Fruit fly (Drosophila melanogaster): ENCODE data around the gene eIF3e.

Gene eIF3e

DNA sequence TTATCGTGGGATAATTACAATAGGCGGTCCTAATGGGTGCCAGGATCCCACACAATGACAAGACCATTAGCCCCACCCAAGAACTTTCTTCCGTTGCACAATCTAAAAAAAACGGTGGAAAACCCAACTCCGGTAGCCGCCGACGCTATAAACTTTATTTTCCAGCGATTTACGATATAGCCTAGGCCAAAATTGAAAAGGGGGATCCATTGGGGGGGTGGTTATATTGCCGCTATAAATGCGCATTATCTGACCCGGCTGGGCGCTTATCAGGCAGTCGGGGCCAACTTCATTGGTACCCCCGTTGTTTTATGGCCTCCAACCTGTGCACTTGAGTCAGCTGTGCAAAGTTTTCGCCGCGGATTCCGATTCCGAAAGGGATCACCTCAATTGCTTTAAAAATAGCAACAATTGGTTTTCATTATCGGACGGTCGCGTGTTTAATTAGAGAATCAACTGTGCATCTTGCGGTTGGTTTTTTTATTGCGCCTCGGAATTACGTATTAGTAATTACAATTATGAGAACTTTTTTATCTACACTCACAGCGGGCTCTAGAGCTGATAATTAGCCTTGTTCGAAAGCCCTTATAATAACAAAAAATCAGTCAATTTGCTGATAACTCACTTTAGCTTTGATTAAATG is 17.1 kb upstream of the eIF3e start (continued):
- TF ChIP-seq CG11456 (GFP tag; IDR thresholded peaks at IDR 0.05), result 0 out of 3 replicates have a peak, but pooled peaks have one; percentile 46
- no peak for TF ChIP-seq CG17912 (GFP tag; optimal IDR thresholded peaks at IDR 0.05)
- TF ChIP-seq emc (GFP tag; optimal IDR thresholded peaks at IDR 0.05), result no peak
- TF ChIP-seq CG6791 (GFP tag; IDR thresholded peaks at IDR 0.05; ENCODE audit: partially characterized antibody), result no peak
- TF ChIP-seq CG13287 (GFP tag; IDR thresholded peaks at IDR 0.05; ENCODE audit: partially characterized antibody), result no peak
- peak; percentile 18 for TF ChIP-seq CG2875 (GFP tag; optimal IDR thresholded peaks at IDR 0.05)
- TF ChIP-seq CG12236 (GFP tag; optimal IDR thresholded peaks at IDR 0.05), result no peak
- peak; percentile 33 for TF ChIP-seq ems (GFP tag; optimal IDR thresholded peaks at IDR 0.05)
- no peak for TF ChIP-seq Hr3 (GFP tag; optimal IDR thresholded peaks at IDR 0.05)
- TF ChIP-seq CG12391 (tag; optimal IDR thresholded peaks at IDR 0.05), result no peak
- peak; percentile 59 for TF ChIP-seq HHEX (GFP tag; optimal IDR thresholded peaks at IDR 0.05)
- no peak for TF ChIP-seq usp (GFP tag; optimal IDR thresholded peaks at IDR 0.05)
- TF ChIP-seq CG7928 (GFP tag; optimal IDR thresholded peaks at IDR 0.05), result no peak
- no peak for TF ChIP-seq Aef1 (GFP tag; IDR thresholded peaks at IDR 0.05)
- TF ChIP-seq Hmr (GFP tag; optimal IDR thresholded peaks at IDR 0.05), result peak; percentile 61
- TF ChIP-seq yki (optimal IDR thresholded peaks at IDR 0.05), result no peak
- TF ChIP-seq Hr78 (GFP tag; optimal IDR thresholded peaks at IDR 0.05), result peak in 1 of 2 experiments; percentile 87
- TF ChIP-seq hkb (optimal IDR thresholded peaks at IDR 0.05), result no peak
- 0 out of 2 replicates have a peak, but pooled peaks have one; percentile 14 for TF ChIP-seq hkb (GFP tag; IDR thresholded peaks at IDR 0.05)
- peak; percentile 31; the same call in 1 of the 2 replicates for TF ChIP-seq stc (GFP tag; IDR thresholded peaks at IDR 0.05)
- peak; percentile 2 for TF ChIP-seq Meics (GFP tag; optimal IDR thresholded peaks at IDR 0.05)
- TF ChIP-seq HmgD (GFP tag; optimal IDR thresholded peaks at IDR 0.05), result no peak
- no peak for TF ChIP-seq ato (GFP tag; IDR thresholded peaks at IDR 0.05; ENCODE audit: partially characterized antibody)
- no peak for TF ChIP-seq Camta (GFP tag; optimal IDR thresholded peaks at IDR 0.05)
- no peak for TF ChIP-seq Bdp1 (GFP tag; optimal IDR thresholded peaks at IDR 0.05)
- TF ChIP-seq ab (GFP tag; optimal IDR thresholded peaks at IDR 0.05), result no peak
- TF ChIP-seq Drgx (GFP tag; IDR thresholded peaks at IDR 0.05), result no peak
- peak; percentile 28 for TF ChIP-seq CG31365 (tag; optimal IDR thresholded peaks at IDR 0.05)
- no peak for TF ChIP-seq crc (GFP tag; optimal IDR thresholded peaks at IDR 0.05)
- no peak for TF ChIP-seq chn (GFP tag; optimal IDR thresholded peaks at IDR 0.05)
- TF ChIP-seq Dref (GFP tag; IDR thresholded peaks at IDR 0.05), result no peak
- TF ChIP-seq Med (GFP tag), result peak; percentile 93
- no peak for TF ChIP-seq CG12155 (GFP tag; optimal IDR thresholded peaks at IDR 0.05)
- no peak for TF ChIP-seq CG4404 (GFP tag; IDR thresholded peaks at IDR 0.05)
- no peak for TF ChIP-seq CG4707 (GFP tag; optimal IDR thresholded peaks at IDR 0.05)
- TF ChIP-seq Nf-YC (tag; optimal IDR thresholded peaks at IDR 0.05), result no peak
- no peak for TF ChIP-seq Dip2 (GFP tag; IDR thresholded peaks at IDR 0.05)
- TF ChIP-seq wor (GFP tag; IDR thresholded peaks at IDR 0.05), result no peak
- TF ChIP-seq NFAT (GFP tag; IDR thresholded peaks at IDR 0.05), result no peak
- TF ChIP-seq Atf6 (GFP tag; IDR thresholded peaks at IDR 0.05), result no peak
- TF ChIP-seq CG33213 (GFP tag; optimal IDR thresholded peaks at IDR 0.05), result no peak
- TF ChIP-seq Lim3 (GFP tag; IDR thresholded peaks at IDR 0.05), result no peak
- no peak for TF ChIP-seq hbn (GFP tag; IDR thresholded peaks at IDR 0.05; ENCODE audit: partially characterized antibody)
- peak; percentile 55 for TF ChIP-seq CG6765 (GFP tag; optimal IDR thresholded peaks at IDR 0.05)
- no peak for TF ChIP-seq CG31388 (GFP tag; optimal IDR thresholded peaks at IDR 0.05)
- TF ChIP-seq Six4 (GFP tag; optimal IDR thresholded peaks at IDR 0.05), result no peak
- no peak for TF ChIP-seq ind (GFP tag; optimal IDR thresholded peaks at IDR 0.05)
- TF ChIP-seq tll (GFP tag; optimal IDR thresholded peaks at IDR 0.05), result no peak
- TF ChIP-seq CG18599 (GFP tag; optimal IDR thresholded peaks at IDR 0.05), result peak; percentile 50
- TF ChIP-seq hth (optimal IDR thresholded peaks at IDR 0.05), result no peak
- TF ChIP-seq ranshi (GFP tag; IDR thresholded peaks at IDR 0.05), result peak; percentile 21; the same call in 1 of the 2 replicates
